Worm (Caenorhabditis elegans): ENCODE measurements around the gene ztf-9.

- TF ChIP-seq Y75B8A.6 (GFP tag; IDR thresholded peaks at IDR 0.05): no peak
- no peak for TF ChIP-seq daf-16 (GFP tag; optimal IDR thresholded peaks at IDR 0.05)
- peak; percentile 76 for TF ChIP-seq daf-16 (tag; optimal IDR thresholded peaks at IDR 0.05)
- no peak for TF ChIP-seq snpc-4 (tag; optimal IDR thresholded peaks at IDR 0.05)
- TF ChIP-seq mdl-1 (tag; optimal IDR thresholded peaks at IDR 0.05): no peak
- no peak for TF ChIP-seq egl-27 (tag; optimal IDR thresholded peaks at IDR 0.05)
- no peak for TF ChIP-seq F44E2.7 (GFP tag; IDR thresholded peaks at IDR 0.05)
- TF ChIP-seq ceh-62 (tag; optimal IDR thresholded peaks at IDR 0.05): no peak
- no peak for TF ChIP-seq skn-1 (tag; optimal IDR thresholded peaks at IDR 0.05)
- TF ChIP-seq fkh-10 (GFP tag; optimal IDR thresholded peaks at IDR 0.05): no peak
- TF ChIP-seq madf-5 (GFP tag; IDR thresholded peaks at IDR 0.05): no peak
- TF ChIP-seq unc-130 (GFP tag; optimal IDR thresholded peaks at IDR 0.05): no peak
Measured at ce11 chrV:9672495-9672894, 19.5 kb downstream of the ztf-9 start.

Measured in whole organism, L4 larva.